Worm (Caenorhabditis elegans): Measurements from ENCODE around the gene Y64G10A.2.

Y64G10A.2 gene

DNA sequence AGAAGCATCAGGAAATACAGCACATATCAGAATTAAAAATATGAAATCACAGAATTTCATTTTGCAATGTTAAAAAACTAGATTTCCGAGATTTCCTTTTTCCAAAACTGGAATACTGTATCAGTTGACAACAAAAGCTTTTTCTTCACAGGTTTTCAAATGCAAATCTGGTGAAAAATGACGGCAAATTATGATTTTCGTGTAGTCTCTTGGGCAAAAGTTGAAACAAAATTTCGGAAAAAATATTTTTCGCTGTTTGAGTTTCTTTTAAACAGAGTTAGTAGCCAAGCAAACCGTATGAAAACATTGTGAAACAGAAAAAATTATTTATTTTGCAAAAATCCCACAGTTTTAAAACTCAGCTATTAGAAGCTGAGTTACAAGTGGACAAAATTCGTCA, at the start of gene Y64G10A.2:
Y64G10A.2 (minus strand) TSS at position 101 of the 400 bp plus-strand sequence.
- TF ChIP-seq mdl-1 (tag; optimal IDR thresholded peaks at IDR 0.05) (no peak), unc-62 (GFP tag; optimal IDR thresholded peaks at IDR 0.05) (no peak), elt-1 (tag; optimal IDR thresholded peaks at IDR 0.05) (no peak), gmeb-1 (tag; optimal IDR thresholded peaks at IDR 0.05) (no peak), snpc-4 (tag; optimal IDR thresholded peaks at IDR 0.05) (no peak), lin-39 (tag; optimal IDR thresholded peaks at IDR 0.05) (no peak), nhr-12 (tag; optimal IDR thresholded peaks at IDR 0.05) (no peak)

DNA sequence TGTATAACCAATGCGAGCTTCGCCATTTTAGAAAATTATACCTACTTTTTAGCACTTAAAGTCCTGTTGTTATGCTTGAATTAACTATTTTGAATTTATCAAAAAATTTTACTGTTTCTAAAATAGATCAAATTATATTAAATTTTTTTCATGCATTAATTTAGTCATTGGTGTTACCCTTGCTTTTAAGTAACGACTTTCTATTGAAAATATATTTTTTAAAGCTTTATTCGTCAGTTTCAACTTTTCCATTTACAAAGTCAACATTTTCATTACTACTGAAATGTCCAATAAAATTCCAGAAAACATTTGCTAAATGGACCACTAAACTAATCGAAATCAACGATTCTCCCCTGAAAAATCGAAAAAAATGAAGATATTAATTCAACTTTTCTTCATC, 47.3 kb upstream of the Y64G10A.2 start, which contains the start of gene Y64G10A.7:
Y64G10A.7 (plus strand) TSS at position 301 of the 400 bp plus-strand sequence.
- no peak for TF ChIP-seq lin-39 (tag; optimal IDR thresholded peaks at IDR 0.05)
- TF ChIP-seq R02D3.7 (tag; optimal IDR thresholded peaks at IDR 0.05), result no peak
- TF ChIP-seq nhr-11 (tag; optimal IDR thresholded peaks at IDR 0.05), result no peak
- no peak for TF ChIP-seq elt-1 (tag; optimal IDR thresholded peaks at IDR 0.05)
- TF ChIP-seq lin-13 (GFP tag; optimal IDR thresholded peaks at IDR 0.05), result no peak
- TF ChIP-seq unc-55 (GFP tag; optimal IDR thresholded peaks at IDR 0.05), result no peak
- TF ChIP-seq gmeb-1 (tag; optimal IDR thresholded peaks at IDR 0.05), result no peak
- no peak for TF ChIP-seq crh-2 (tag; optimal IDR thresholded peaks at IDR 0.05)
- TF ChIP-seq elt-3 (tag; optimal IDR thresholded peaks at IDR 0.05), result no peak
- no peak for TF ChIP-seq mbf-1 (tag; optimal IDR thresholded peaks at IDR 0.05)
- no peak for TF ChIP-seq ceh-82 (tag; optimal IDR thresholded peaks at IDR 0.05)
- TF ChIP-seq ZK546.5 (tag; optimal IDR thresholded peaks at IDR 0.05), result no peak
- no peak for TF ChIP-seq nhr-12 (tag; optimal IDR thresholded peaks at IDR 0.05)
- no peak for TF ChIP-seq nhr-21 (tag; optimal IDR thresholded peaks at IDR 0.05)
- no peak for TF ChIP-seq dmd-4 (tag; optimal IDR thresholded peaks at IDR 0.05)
- no peak for TF ChIP-seq aly-2 (tag; optimal IDR thresholded peaks at IDR 0.05)
- no peak for TF ChIP-seq Y55F3AM.14 (GFP tag; optimal IDR thresholded peaks at IDR 0.05)
- TF ChIP-seq sma-9 (GFP tag; optimal IDR thresholded peaks at IDR 0.05), result no peak
- TF ChIP-seq sma-9 (tag; optimal IDR thresholded peaks at IDR 0.05), result no peak
- TF ChIP-seq ztf-4 (tag; optimal IDR thresholded peaks at IDR 0.05), result no peak
- TF ChIP-seq unc-39 (tag; optimal IDR thresholded peaks at IDR 0.05), result no peak

DNA sequence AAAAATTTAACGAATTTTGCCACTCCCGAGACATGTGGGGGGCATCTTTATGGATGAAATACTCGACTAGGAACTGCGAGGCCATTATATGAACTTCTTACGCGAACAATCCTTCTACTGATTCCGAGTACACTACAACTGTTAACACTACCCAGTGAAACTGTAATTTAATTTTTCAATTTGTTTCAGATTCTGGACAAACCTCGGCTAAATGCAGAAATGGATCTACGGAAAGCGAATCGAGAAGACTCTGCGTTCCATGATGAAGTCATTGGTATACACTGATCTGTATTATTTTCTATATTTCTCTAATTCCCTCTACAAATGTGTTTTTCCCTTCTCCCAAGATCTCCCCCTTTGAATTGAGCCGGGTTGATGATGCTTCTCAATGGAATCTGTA, 40.7 kb upstream of the Y64G10A.2 start:
- TF ChIP-seq mab-5 (tag; optimal IDR thresholded peaks at IDR 0.05) (no peak), nhr-25 (tag; optimal IDR thresholded peaks at IDR 0.05) (no peak), nhr-6 (tag; optimal IDR thresholded peaks at IDR 0.05) (no peak), dmd-4 (tag; optimal IDR thresholded peaks at IDR 0.05) (no peak), peb-1 (tag; optimal IDR thresholded peaks at IDR 0.05) (no peak)

DNA sequence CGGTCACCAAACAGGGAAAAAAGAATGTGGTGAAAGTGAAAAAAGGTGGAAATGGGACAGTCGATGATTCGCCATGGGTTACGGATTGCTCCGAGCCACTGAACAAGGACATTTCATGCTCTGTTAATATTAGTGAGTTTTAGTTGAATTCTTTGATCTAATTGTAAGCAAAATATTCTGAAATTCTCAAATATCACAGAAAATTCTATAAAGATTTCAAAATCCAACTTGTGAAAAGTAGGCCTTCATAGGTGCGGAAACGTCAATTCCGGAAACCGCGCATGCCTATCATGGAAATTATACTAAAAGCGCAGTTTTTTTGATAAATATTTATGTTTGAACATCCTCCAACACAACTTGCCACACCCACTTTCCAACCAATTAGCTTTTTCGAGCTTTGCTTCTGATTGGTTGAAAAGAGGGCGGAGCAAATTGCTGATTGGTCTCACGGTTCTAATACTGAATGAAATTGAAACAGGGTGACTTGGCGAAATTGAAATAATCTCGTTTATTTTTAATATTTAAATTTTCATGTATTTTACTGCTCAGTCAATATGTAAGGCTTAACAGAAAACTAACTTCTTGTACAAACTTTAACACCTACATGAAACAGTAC, 32.6 kb upstream of the Y64G10A.2 start:
- TF ChIP-seq snpc-4 (tag; optimal IDR thresholded peaks at IDR 0.05), result no peak
- no peak for TF ChIP-seq ztf-11 (tag; optimal IDR thresholded peaks at IDR 0.05)
- no peak for TF ChIP-seq blmp-1 (tag; optimal IDR thresholded peaks at IDR 0.05; ENCODE audit: insufficient read depth)
- no peak for TF ChIP-seq R02D3.7 (tag; optimal IDR thresholded peaks at IDR 0.05)
- no peak for TF ChIP-seq mbf-1 (tag; optimal IDR thresholded peaks at IDR 0.05)
- no peak for TF ChIP-seq elt-1 (tag; optimal IDR thresholded peaks at IDR 0.05)
- TF ChIP-seq ztf-1 (GFP tag; conservative IDR thresholded peaks at IDR 0.05), result no peak
- no peak for TF ChIP-seq sma-9 (GFP tag; optimal IDR thresholded peaks at IDR 0.05)
- no peak for TF ChIP-seq sma-9 (tag; optimal IDR thresholded peaks at IDR 0.05)
- TF ChIP-seq nhr-23 (tag; optimal IDR thresholded peaks at IDR 0.05), result no peak
- TF ChIP-seq lsy-2 (tag; optimal IDR thresholded peaks at IDR 0.05), result no peak
- no peak for TF ChIP-seq nhr-10 (tag; optimal IDR thresholded peaks at IDR 0.05)
- TF ChIP-seq egl-27 (tag; optimal IDR thresholded peaks at IDR 0.05), result no peak
- TF ChIP-seq sma-3 (GFP tag; optimal IDR thresholded peaks at IDR 0.05), result no peak
- no peak for TF ChIP-seq skn-1 (tag; optimal IDR thresholded peaks at IDR 0.05)
- no peak for TF ChIP-seq ama-1 (optimal IDR thresholded peaks at IDR 0.05)
- TF ChIP-seq nhr-21 (tag; optimal IDR thresholded peaks at IDR 0.05), result no peak
- no peak for TF ChIP-seq lin-11 (tag; optimal IDR thresholded peaks at IDR 0.05)
- TF ChIP-seq peb-1 (tag; optimal IDR thresholded peaks at IDR 0.05), result no peak
- no peak for TF ChIP-seq nhr-6 (tag; optimal IDR thresholded peaks at IDR 0.05)
